Worm (Caenorhabditis elegans): ENCODE results near the gene drl-1.

ce11 chrIV:283347-283746 lies 41.5 kb upstream of the drl-1 start, which contains the start of gene best-19:
- TF ChIP-seq ama-1 (optimal IDR thresholded peaks at IDR 0.05): no peak
- TF ChIP-seq aly-1 (tag; optimal IDR thresholded peaks at IDR 0.05): no peak
- TF ChIP-seq tbx-37 (GFP tag; conservative IDR thresholded peaks at IDR 0.05): no peak
- TF ChIP-seq hnd-1 (tag; optimal IDR thresholded peaks at IDR 0.05): no peak

Measured in whole organism, early embryonic.